Fruit fly (Drosophila melanogaster) whole organism, pupa: ENCODE results near the gene CG1529.
A peak's percentile ranks its signal among the peaks of the same experiment; 100 is the strongest.

Source experiments
- CG10348 ChIP-seq: fragments of 200-800 bp; sonication (Bioruptor generic); IDR thresholded peaks from 2 replicates; pipeline ENCODE4 v1.3.6; 2022; ENCODE audit warnings: missing biosample characterization, missing genetic modification characterization
- CG12605 ChIP-seq: fragments of 200-800 bp; sonication (Bioruptor generic); IDR thresholded peaks from 2 replicates; pipeline ENCODE4 v1.3.6; 2022; ENCODE audit warnings: missing biosample characterization, missing genetic modification characterization
- CG13204 ChIP-seq: fragments of 200-800 bp; sonication (Bioruptor generic); optimal IDR thresholded peaks from 2 replicates; lab custom pipeline; 2018; ENCODE audit warnings: missing biosample characterization, mild to moderate bottlenecking, missing genetic modification characterization, moderate library complexity
- CG14655 ChIP-seq: fragments of 200-800 bp; sonication (Bioruptor generic); optimal IDR thresholded peaks from 3 replicates; lab custom pipeline; 2017; ENCODE audit warnings: mild to moderate bottlenecking, missing biosample characterization, missing genetic modification reagents, missing genetic modification characterization
- CG15710 ChIP-seq: fragments of 200-800 bp; sonication (Bioruptor generic); optimal IDR thresholded peaks from 2 replicates; lab custom pipeline; 2018; ENCODE audit warnings: missing biosample characterization, mild to moderate bottlenecking, missing genetic modification characterization, moderate library complexity
- CG17806 ChIP-seq: fragments of 200-800 bp; sonication (Bioruptor generic); optimal IDR thresholded peaks from 2 replicates; lab custom pipeline; 2018; ENCODE audit warnings: missing biosample characterization, mild to moderate bottlenecking, missing genetic modification characterization, moderate library complexity
- CG32121 ChIP-seq: fragments of 200-800 bp; sonication (Bioruptor generic); IDR thresholded peaks from 2 replicates; pipeline ENCODE4 v1.3.6; 2022; ENCODE audit warnings: missing biosample characterization, missing genetic modification characterization
- CG34367 ChIP-seq: fragments of 200-800 bp; sonication (Bioruptor generic); optimal IDR thresholded peaks from 2 replicates; lab custom pipeline; 2018; ENCODE audit warnings: missing biosample characterization, mild to moderate bottlenecking, missing genetic modification characterization
- CG4496 ChIP-seq: fragments of 200-800 bp; sonication (Bioruptor generic); IDR thresholded peaks from 3 replicates; pipeline ENCODE4 v1.3.6; 2022; ENCODE audit warnings: missing biosample characterization, missing genetic modification characterization
- CG8159 ChIP-seq: fragments of 200-800 bp; sonication (Bioruptor generic); optimal IDR thresholded peaks from 3 replicates; lab custom pipeline; 2018; ENCODE audit warnings: missing biosample characterization, mild to moderate bottlenecking, missing genetic modification characterization, moderate library complexity
- CG8301 ChIP-seq: fragments of 200-800 bp; sonication (Bioruptor generic); optimal IDR thresholded peaks from 2 replicates; lab custom pipeline; 2018; ENCODE audit warnings: missing biosample characterization, mild to moderate bottlenecking, missing genetic modification characterization
- CG9948 ChIP-seq: fragments of 200-800 bp; sonication (Bioruptor generic); optimal IDR thresholded peaks from 2 replicates; lab custom pipeline; 2018; ENCODE audit warnings: missing biosample characterization, mild to moderate bottlenecking, missing genetic modification characterization, moderate library complexity
- D1 ChIP-seq: fragments of 200-800 bp; sonication (Bioruptor generic); optimal IDR thresholded peaks from 2 replicates; lab custom pipeline; 2018; ENCODE audit warnings: missing biosample characterization, mild to moderate bottlenecking, missing genetic modification characterization, moderate library complexity
- EcR ChIP-seq: fragments of 200-800 bp; sonication (Bioruptor generic); optimal IDR thresholded peaks from 3 replicates; lab custom pipeline; 2019; ENCODE audit warnings: missing biosample characterization, missing genetic modification characterization, mild to moderate bottlenecking, moderate library complexity, missing genetic modification reagents
- Ets98B ChIP-seq: fragments of 200-800 bp; sonication (Bioruptor generic); IDR thresholded peaks from 2 replicates; pipeline ENCODE4 v1.3.6; 2022; ENCODE audit warnings: missing biosample characterization, missing genetic modification characterization
- Pif1A ChIP-seq: fragments of 200-800 bp; sonication (Bioruptor generic); optimal IDR thresholded peaks from 3 replicates; lab custom pipeline; 2016; ENCODE audit warnings: missing biosample characterization, missing genetic modification characterization
- Pif1B ChIP-seq: fragments of 200-800 bp; sonication (Bioruptor generic); optimal IDR thresholded peaks from 3 replicates; lab custom pipeline; 2016; ENCODE audit warnings: missing biosample characterization, missing genetic modification characterization
- Snoo ChIP-seq: fragments of 200-800 bp; sonication (Bioruptor generic); optimal IDR thresholded peaks from 3 replicates; lab custom pipeline; 2017; ENCODE audit warnings: missing biosample characterization, mild to moderate bottlenecking, missing genetic modification characterization, inconsistent platforms
- fd96Ca ChIP-seq: fragments of 200-800 bp; sonication (Bioruptor generic); IDR thresholded peaks from 3 replicates; pipeline ENCODE4 v1.3.6; 2022; ENCODE audit warnings: missing biosample characterization, missing genetic modification characterization
- gl ChIP-seq: fragments of 200-800 bp; sonication (Bioruptor generic); optimal IDR thresholded peaks from 2 replicates; lab custom pipeline; 2018; ENCODE audit warnings: missing biosample characterization, mild to moderate bottlenecking, missing genetic modification characterization
- rn ChIP-seq: fragments of 200-800 bp; sonication (Bioruptor generic); IDR thresholded peaks from 2 replicates; pipeline ENCODE4 v1.3.6; 2022; ENCODE audit warnings: missing biosample characterization, missing genetic modification characterization

Gene CG1529

DNA sequence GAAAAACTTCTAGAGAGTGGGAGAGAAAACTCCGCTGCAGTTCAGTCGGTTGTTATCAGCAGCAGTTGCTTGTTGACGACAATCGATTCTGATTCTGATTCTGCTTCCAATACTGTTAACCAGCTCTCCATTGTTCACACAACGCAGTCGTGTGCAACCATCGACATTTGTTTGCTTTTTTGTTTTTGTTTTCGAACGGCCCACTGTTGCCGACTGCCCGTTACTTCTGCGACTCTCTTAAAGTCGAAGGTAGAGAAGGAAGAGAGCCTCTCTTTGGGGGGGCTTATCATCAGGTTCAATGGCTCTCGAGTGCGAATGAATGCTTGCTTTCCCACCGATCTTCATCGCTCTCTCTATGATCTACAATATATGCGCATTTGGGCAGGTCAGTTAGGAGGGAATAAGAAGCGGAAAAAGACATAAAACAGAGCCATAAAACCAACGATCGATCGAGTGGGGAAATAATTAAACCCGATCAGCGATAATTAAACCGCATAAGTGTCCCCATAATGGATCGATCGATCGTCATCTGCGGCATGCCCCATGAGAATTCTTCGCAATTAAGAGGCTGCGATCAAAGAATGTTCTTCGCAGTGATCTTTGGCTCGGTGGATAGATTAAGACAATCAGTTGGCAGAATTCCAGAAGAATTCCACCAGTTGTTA lies 40.1 kb upstream of the CG1529 start:
- TF ChIP-seq CG32121 (GFP tag; lab: Robert Waterston, UW), result no peak
- TF ChIP-seq Ets98B (GFP tag; lab: Robert Waterston, UW), result no peak; the same call in 1 of the 2 replicates
- TF ChIP-seq CG15710, result peak; percentile 16
- no peak for TF ChIP-seq CG10348 (GFP tag; lab: Robert Waterston, UW)
- TF ChIP-seq CG9948, result no peak
- peak; percentile 96 for TF ChIP-seq EcR (GFP tag; lab: Kevin White, UChicago)
- peak; percentile 45; the same call in 1 of the 3 replicates for TF ChIP-seq CG4496 (GFP tag; lab: Robert Waterston, UW)
- TF ChIP-seq gl (tag; lab: Kevin White, UChicago), result peak; percentile 72
- TF ChIP-seq fd96Ca (GFP tag; lab: Robert Waterston, UW), result no peak
- TF ChIP-seq D1, result no peak
- TF ChIP-seq CG12605 (GFP tag; lab: Robert Waterston, UW), result 0 out of 2 replicates have a peak, but pooled peaks have one; percentile 29
- TF ChIP-seq CG17806 (tag; lab: Kevin White, UChicago), result no peak
- peak; percentile 67 for TF ChIP-seq CG13204 (GFP tag; lab: Kevin White, UChicago)
- peak; percentile 16 for TF ChIP-seq Pif1A (GFP tag; lab: Kevin White, UChicago)

DNA sequence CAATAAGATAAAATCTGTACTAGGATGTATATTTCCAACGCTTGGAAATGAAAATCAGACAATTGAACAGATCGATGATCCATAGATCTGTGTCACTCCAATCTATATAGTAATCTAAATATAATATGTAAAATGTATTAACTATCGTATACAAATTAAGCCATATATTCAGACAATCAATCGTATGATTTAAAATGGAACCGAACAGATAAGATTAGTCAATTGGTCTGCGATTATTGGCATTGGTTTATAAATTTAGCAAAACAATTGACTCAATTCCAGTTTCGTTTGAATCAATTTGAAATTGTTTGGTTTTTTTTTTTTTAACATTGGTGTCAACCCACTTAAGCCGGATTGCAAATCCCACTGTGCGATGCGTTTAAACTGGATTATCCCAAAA lies 36.2 kb upstream of the CG1529 start:
- TF ChIP-seq CG9948 (peak; percentile 41), EcR (GFP tag; lab: Kevin White, UChicago) (no peak), CG4496 (GFP tag; lab: Robert Waterston, UW) (peak; percentile 67), CG8301 (tag; lab: Kevin White, UChicago) (peak; percentile 18), CG13204 (GFP tag; lab: Kevin White, UChicago) (no peak), CG34367 (tag; lab: Kevin White, UChicago) (peak; percentile 14), CG8159 (tag; lab: Kevin White, UChicago) (peak; percentile 58), D1 (no peak), CG15710 (peak; percentile 20), CG14655 (GFP tag; lab: Kevin White, UChicago) (peak; percentile 59), rn (no peak), Ets98B (GFP tag; lab: Robert Waterston, UW) (peak; percentile 23; the same call in 1 of the 2 replicates), fd96Ca (GFP tag; lab: Robert Waterston, UW) (0 out of 3 replicates have a peak, but pooled peaks have one; percentile 24), gl (tag; lab: Kevin White, UChicago) (no peak), CG32121 (GFP tag; lab: Robert Waterston, UW) (peak; percentile 28; the same call in 1 of the 2 replicates), CG12605 (GFP tag; lab: Robert Waterston, UW) (no peak), Pif1B (GFP tag; lab: Kevin White, UChicago) (peak; percentile 15), Pif1A (GFP tag; lab: Kevin White, UChicago) (no peak), CG17806 (tag; lab: Kevin White, UChicago) (peak; percentile 22), CG10348 (GFP tag; lab: Robert Waterston, UW) (no peak), Snoo (tag; lab: Kevin White, UChicago) (peak; percentile 43)

DNA sequence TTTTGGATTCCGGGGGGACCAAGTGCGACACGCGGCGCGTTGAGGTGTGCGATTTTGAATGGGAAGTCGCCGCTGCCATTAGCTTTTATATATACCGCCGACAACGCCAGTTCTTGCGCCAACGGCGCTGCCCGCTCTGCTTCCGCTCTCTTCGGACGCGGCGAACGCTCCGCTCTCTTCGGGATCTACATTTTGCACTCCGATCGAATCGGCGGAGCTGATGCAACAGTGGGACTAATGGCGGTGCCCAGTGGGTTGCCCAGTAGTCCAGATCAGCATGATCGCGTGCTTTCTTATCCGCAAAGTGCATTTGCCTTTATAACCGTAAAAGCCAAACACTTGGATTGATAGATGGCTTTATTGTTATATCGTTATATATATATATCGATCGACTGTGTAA lies 35.7 kb upstream of the CG1529 start, which contains the start of gene CG32512:
Gene CG32512, minus strand, starts transcription at position 67 of the 400 bp plus-strand sequence.
- TF ChIP-seq Ets98B (GFP tag; lab: Robert Waterston, UW) (peak; percentile 49), CG10348 (GFP tag; lab: Robert Waterston, UW) (no peak), Snoo (tag; lab: Kevin White, UChicago) (no peak), CG9948 (no peak), CG17806 (tag; lab: Kevin White, UChicago) (no peak), D1 (no peak), CG15710 (no peak), CG8159 (tag; lab: Kevin White, UChicago) (no peak), CG14655 (GFP tag; lab: Kevin White, UChicago) (no peak), CG34367 (tag; lab: Kevin White, UChicago) (no peak), Pif1B (GFP tag; lab: Kevin White, UChicago) (no peak), gl (tag; lab: Kevin White, UChicago) (no peak), rn (no peak), Pif1A (GFP tag; lab: Kevin White, UChicago) (no peak), CG13204 (GFP tag; lab: Kevin White, UChicago) (peak; percentile 43), fd96Ca (GFP tag; lab: Robert Waterston, UW) (peak; percentile 34; the same call in 1 of the 3 replicates), CG12605 (GFP tag; lab: Robert Waterston, UW) (no peak), EcR (GFP tag; lab: Kevin White, UChicago) (peak; percentile 15), CG8301 (tag; lab: Kevin White, UChicago) (no peak), CG4496 (GFP tag; lab: Robert Waterston, UW) (peak; percentile 37; the same call in 2 of the 3 replicates), CG32121 (GFP tag; lab: Robert Waterston, UW) (no peak)

DNA sequence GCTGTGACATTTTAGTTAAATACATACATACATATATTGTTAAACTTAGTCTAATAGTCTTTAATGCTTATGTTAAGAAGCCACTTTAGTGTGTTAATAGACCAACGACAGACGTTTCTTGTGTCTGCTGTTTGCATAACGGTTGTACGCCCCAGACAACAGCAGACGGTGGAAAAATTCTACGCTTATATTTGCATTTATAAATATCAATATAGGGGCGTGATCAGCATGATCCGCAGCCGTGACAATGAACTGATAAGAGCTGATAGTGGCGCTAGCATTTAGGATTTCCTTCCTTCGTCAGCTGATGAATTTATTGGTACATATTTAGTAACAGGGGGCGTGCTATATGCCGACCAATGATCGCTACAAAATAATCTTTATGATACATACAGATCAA lies 34.0 kb upstream of the CG1529 start:
- TF ChIP-seq EcR (GFP tag; lab: Kevin White, UChicago), result peak; percentile 16
- TF ChIP-seq CG8301 (tag; lab: Kevin White, UChicago), result no peak
- TF ChIP-seq, all 21 proteins: peak for 1

DNA sequence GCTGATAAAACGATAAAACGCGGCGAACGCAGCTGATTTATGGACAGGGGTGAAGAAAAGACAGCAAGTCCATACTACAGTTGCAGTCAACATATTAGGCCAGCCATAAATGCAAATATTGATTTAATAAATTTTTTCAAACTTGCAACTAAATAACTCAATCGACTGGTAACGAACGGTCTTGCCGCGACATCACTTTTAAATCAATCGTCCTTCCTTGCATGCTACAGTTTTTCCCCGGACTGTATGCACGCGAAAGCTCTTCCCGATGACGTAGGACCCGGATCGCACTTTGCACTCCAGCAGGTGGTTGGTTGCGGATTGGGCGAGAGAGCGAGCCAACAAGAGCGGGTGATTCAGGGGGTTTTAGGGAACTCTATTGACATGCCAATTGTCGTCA lies 33.2 kb upstream of the CG1529 start:
- TF ChIP-seq CG8159 (tag; lab: Kevin White, UChicago), result peak; percentile 77
- TF ChIP-seq CG13204 (GFP tag; lab: Kevin White, UChicago), result peak; percentile 49
- TF ChIP-seq Pif1B (GFP tag; lab: Kevin White, UChicago), result peak; percentile 92
- TF ChIP-seq fd96Ca (GFP tag; lab: Robert Waterston, UW), result peak; percentile 93
- TF ChIP-seq CG14655 (GFP tag; lab: Kevin White, UChicago), result peak; percentile 77
- TF ChIP-seq CG32121 (GFP tag; lab: Robert Waterston, UW), result peak; percentile 88
- TF ChIP-seq CG8301 (tag; lab: Kevin White, UChicago), result peak; percentile 68
- TF ChIP-seq rn, result peak; percentile 70
- peak; percentile 82 for TF ChIP-seq CG12605 (GFP tag; lab: Robert Waterston, UW)
- peak; percentile 84 for TF ChIP-seq CG15710
- TF ChIP-seq CG34367 (tag; lab: Kevin White, UChicago), result peak; percentile 76
- peak; percentile 93 for TF ChIP-seq Ets98B (GFP tag; lab: Robert Waterston, UW)
- peak; percentile 89 for TF ChIP-seq Pif1A (GFP tag; lab: Kevin White, UChicago)
- peak; percentile 95 for TF ChIP-seq CG4496 (GFP tag; lab: Robert Waterston, UW)
- peak; percentile 95 for TF ChIP-seq Snoo (tag; lab: Kevin White, UChicago)
- TF ChIP-seq EcR (GFP tag; lab: Kevin White, UChicago), result no peak
- peak; percentile 78 for TF ChIP-seq CG17806 (tag; lab: Kevin White, UChicago)
- 0 out of 2 replicates have a peak, but pooled peaks have one; percentile 41 for TF ChIP-seq CG10348 (GFP tag; lab: Robert Waterston, UW)
- TF ChIP-seq CG9948, result peak; percentile 72
- no peak for TF ChIP-seq D1
- peak; percentile 70 for TF ChIP-seq gl (tag; lab: Kevin White, UChicago)
